Fruit fly (Drosophila melanogaster): ENCODE data around the gene Actbeta.

Actbeta gene

DNA sequence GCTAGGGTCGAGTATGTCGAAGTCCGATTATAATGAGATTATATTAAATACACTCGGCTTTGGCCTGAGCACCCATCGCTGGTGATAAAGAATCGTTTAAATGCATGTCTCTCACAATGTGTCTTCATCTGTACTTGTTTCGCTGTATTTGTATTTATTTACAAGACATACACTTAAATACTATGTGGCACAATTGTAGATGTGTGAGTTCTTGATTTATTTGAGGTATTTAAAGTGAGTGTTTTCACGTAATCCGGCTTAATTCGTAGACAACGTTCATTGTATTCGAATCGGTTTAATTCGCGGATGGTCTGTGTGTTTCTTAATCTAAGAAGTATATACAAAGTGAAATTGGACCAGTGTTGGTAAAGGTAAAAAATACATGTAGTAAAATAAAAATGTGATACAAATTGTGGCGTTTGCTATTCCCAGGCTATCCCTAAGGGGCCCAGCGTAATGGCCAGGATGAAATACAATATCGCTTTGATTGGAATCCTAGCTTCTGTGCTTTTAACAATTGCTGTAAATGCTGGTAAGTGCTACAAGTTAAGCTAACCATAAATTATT, 19.9 kb downstream of the Actbeta start, which contains the start of gene Zyx:
Gene Zyx, minus strand, starts transcription at position 350 of the 567 bp plus-strand sequence.
- TF ChIP-seq Dfd (GFP tag; optimal IDR thresholded peaks at IDR 0.05) (no peak), jim (GFP tag; optimal IDR thresholded peaks at IDR 0.05) (no peak), woc (GFP tag; optimal IDR thresholded peaks at IDR 0.05) (no peak), Vsx2 (GFP tag; optimal IDR thresholded peaks at IDR 0.05; ENCODE audit: partially characterized antibody) (no peak), CG32264 (GFP tag; optimal IDR thresholded peaks at IDR 0.05) (no peak), Hnf4 (GFP tag; optimal IDR thresholded peaks at IDR 0.05) (no peak), Myc (optimal IDR thresholded peaks at IDR 0.05) (no peak), Dif (GFP tag; optimal IDR thresholded peaks at IDR 0.05; ENCODE audit: partially characterized antibody) (no peak), brk (GFP tag; optimal IDR thresholded peaks at IDR 0.05) (no peak), Jra (GFP tag; optimal IDR thresholded peaks at IDR 0.05) (no peak), sage (GFP tag; optimal IDR thresholded peaks at IDR 0.05) (no peak)

DNA sequence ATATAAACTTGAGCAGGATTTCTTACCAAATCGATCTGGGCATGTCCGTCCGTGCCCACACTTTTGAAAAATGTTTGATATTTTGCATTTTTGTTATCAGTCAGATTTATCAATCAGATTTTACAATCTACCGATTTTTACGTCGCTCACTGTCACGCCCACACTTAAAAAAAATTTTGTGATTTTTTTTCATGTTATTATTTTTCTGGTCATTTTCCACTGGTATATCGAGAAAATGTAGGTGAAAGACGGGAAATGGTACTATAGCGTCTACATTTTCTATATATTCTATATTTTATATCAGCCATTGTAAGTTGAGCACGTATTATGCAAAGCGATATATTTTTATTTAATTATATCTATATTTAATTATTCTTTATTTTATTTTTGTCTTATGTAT, 20.4 kb downstream of the Actbeta start:
- TF ChIP-seq Abd-B (GFP tag; optimal IDR thresholded peaks at IDR 0.05), result no peak
- no peak for TF ChIP-seq lola (GFP tag; optimal IDR thresholded peaks at IDR 0.05)
- no peak for TF ChIP-seq brk (GFP tag; optimal IDR thresholded peaks at IDR 0.05)
- TF ChIP-seq HLH106 (tag; optimal IDR thresholded peaks at IDR 0.05), result no peak
- TF ChIP-seq sage (GFP tag; optimal IDR thresholded peaks at IDR 0.05), result no peak
- TF ChIP-seq fru (GFP tag; optimal IDR thresholded peaks at IDR 0.05), result peak; percentile 12
- no peak for TF ChIP-seq Jra (GFP tag; optimal IDR thresholded peaks at IDR 0.05)
- TF ChIP-seq Dfd (GFP tag; optimal IDR thresholded peaks at IDR 0.05), result no peak
- TF ChIP-seq psq (GFP tag; optimal IDR thresholded peaks at IDR 0.05), result peak; percentile 5
- TF ChIP-seq Sp1 (GFP tag; optimal IDR thresholded peaks at IDR 0.05), result no peak
- no peak for TF ChIP-seq OdsH (GFP tag; optimal IDR thresholded peaks at IDR 0.05)
- no peak for TF ChIP-seq jim (GFP tag; optimal IDR thresholded peaks at IDR 0.05)
- TF ChIP-seq tai (GFP tag; optimal IDR thresholded peaks at IDR 0.05), result no peak
- TF ChIP-seq Hnf4 (GFP tag; optimal IDR thresholded peaks at IDR 0.05), result no peak

DNA sequence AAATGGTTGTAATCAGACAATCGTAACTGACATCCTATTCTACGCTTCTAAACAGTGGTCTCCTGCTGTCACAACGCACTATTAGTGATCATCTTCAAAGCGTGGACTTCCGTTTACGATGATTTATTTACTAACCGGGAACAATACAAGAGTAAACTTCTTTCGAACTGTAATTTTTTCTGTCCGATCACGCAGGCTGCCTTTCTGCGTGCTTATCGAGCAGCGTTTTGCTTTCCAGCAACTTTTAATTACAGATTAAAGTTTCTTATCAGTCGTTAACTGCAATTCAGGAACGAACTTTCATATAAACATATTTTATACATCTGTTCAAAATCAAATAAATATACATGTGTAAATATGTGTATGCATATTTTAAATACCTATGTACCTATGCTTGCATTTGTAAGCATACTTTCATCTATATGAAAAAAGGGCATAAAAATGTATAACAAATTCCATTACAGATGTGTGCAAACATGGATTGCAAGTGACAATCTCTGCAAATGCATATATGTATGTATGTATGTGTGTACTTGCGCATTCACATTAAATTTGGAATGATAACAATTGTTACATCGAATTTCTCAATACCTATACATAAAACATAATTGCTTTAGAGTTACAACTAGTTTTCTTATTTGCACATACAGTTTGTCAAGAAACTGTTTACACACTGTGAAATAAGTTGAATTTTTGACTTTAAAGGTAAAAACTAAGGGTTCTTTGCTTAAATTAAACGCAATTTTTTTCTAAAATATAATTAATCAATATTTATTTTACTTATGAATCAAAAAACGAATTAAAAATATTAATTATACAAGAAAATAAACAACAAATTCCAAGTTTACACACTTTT, 21.4 kb downstream of the Actbeta start:
- TF ChIP-seq h (GFP tag; optimal IDR thresholded peaks at IDR 0.05) (no peak), OdsH (GFP tag; optimal IDR thresholded peaks at IDR 0.05) (no peak), sage (GFP tag; optimal IDR thresholded peaks at IDR 0.05) (no peak), Jra (GFP tag; optimal IDR thresholded peaks at IDR 0.05) (no peak), Dfd (GFP tag; optimal IDR thresholded peaks at IDR 0.05) (peak; percentile 50)

DNA sequence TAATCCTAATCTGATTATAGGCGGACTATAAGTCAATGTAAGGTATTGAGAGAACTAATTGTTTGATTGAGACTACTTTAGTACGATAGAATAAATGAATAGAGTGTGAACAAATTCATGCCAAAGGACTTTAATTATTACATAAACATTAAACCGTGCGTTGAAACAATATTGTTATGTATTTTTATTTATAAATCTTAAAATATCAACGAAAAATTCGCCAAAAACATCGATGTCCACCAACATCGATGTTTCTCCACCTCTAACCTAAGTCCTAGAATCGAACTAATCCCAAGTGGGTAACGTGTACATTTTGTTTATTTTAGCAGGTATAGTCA, 23.5 kb downstream of the Actbeta start:
- TF ChIP-seq CrebA (GFP tag; optimal IDR thresholded peaks at IDR 0.05; ENCODE audit: borderline replicate concordance), result no peak
- no peak for TF ChIP-seq CG32264 (GFP tag; optimal IDR thresholded peaks at IDR 0.05)
- no peak for TF ChIP-seq jim (GFP tag; optimal IDR thresholded peaks at IDR 0.05)
- no peak for TF ChIP-seq rgr (GFP tag; optimal IDR thresholded peaks at IDR 0.05)
- TF ChIP-seq Rel (GFP tag; optimal IDR thresholded peaks at IDR 0.05), result no peak
- no peak for TF ChIP-seq Rel (tag; optimal IDR thresholded peaks at IDR 0.05)
- no peak for TF ChIP-seq dl (GFP tag; optimal IDR thresholded peaks at IDR 0.05; ENCODE audit: insufficient read depth in 1 of 2, partially characterized antibody in 2 of 2)
- no peak for TF ChIP-seq sage (GFP tag; optimal IDR thresholded peaks at IDR 0.05)
- no peak for TF ChIP-seq h (GFP tag; optimal IDR thresholded peaks at IDR 0.05)

DNA sequence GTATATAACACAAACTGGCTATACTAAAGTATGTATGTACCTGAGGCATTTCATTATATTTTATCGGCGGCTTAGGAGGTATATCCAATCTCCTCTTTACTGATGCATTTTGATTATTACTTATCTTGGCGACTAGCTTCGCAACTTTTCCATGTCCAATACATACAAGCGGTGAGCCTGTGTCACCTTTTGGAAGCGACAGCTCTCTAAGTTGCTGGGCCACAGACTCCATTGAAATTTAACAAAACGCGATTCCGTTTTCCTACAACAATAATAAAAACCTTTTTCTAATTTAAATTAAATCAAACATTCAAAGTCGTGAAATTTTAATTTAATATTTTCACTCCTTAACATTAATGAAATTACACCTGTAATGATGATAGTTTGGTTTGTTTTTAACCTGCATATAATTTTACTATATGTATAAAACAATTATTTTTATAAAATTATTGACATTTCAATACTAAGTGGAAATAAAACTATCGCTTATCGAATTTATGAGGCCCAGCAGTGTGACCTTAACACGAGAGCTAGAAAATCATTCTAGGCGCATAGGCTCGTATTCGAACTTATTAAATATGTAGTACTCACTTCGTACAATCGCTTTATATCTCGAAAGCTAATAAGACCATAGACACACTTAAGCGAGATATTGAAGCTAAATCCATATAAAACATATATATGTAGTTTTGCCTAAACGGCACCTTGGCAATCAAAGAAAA, 24.1 kb downstream of the Actbeta start, which contains the start of gene apolpp:
Gene apolpp, plus strand, starts transcription at position 597 of the 722 bp plus-strand sequence.
- TF ChIP-seq Hr78 (GFP tag; optimal IDR thresholded peaks at IDR 0.05) (peak; percentile 57), foxo (GFP tag; optimal IDR thresholded peaks at IDR 0.05) (no peak), brk (GFP tag; optimal IDR thresholded peaks at IDR 0.05) (no peak), woc (GFP tag; optimal IDR thresholded peaks at IDR 0.05) (peak; percentile 75), CrebA (GFP tag; optimal IDR thresholded peaks at IDR 0.05; ENCODE audit: borderline replicate concordance) (no peak), sv (GFP tag; optimal IDR thresholded peaks at IDR 0.05) (no peak), N (GFP tag; optimal IDR thresholded peaks at IDR 0.05) (peak; percentile 97), sage (GFP tag; optimal IDR thresholded peaks at IDR 0.05) (peak; percentile 15)

Data from whole organism, wandering third instar larva.